Worm (Caenorhabditis elegans) whole organism, L3 larva: ENCODE data around the gene T21B4.3.

Experiments
- aly-2 ChIP-seq: fragments of 150-350 bp; optimal IDR thresholded peaks from 2 replicates; lab custom pipeline; 2014; ENCODE audit warnings: missing biosample characterization, missing genetic modification characterization
- fos-1 ChIP-seq: fragments of 150-350 bp; optimal IDR thresholded peaks from 2 replicates; lab custom pipeline; 2014; ENCODE audit warnings: missing biosample characterization, missing genetic modification characterization
- nhr-77 ChIP-seq: fragments of 150-350 bp; optimal IDR thresholded peaks from 2 replicates; lab custom pipeline; 2014; ENCODE audit warnings: missing biosample characterization, missing genetic modification characterization
- pha-4 ChIP-seq: fragments of 150-350 bp; optimal IDR thresholded peaks from 2 replicates; lab custom pipeline; 2014; ENCODE audit warnings: missing biosample characterization, missing genetic modification reagents, missing genetic modification characterization

- TF ChIP-seq pha-4 (tag; lab: Kevin White, UChicago) = no peak
- no peak for TF ChIP-seq fos-1 (tag; lab: Kevin White, UChicago)
- no peak for TF ChIP-seq aly-2
- no peak for TF ChIP-seq nhr-77 (tag; lab: Kevin White, UChicago)
These were observed 8.1 kb downstream of the T21B4.3 start for ce11 chrII:12488810-12489209.
